Fruit fly (Drosophila melanogaster) whole organism, embryonic: ENCODE data around the gene hyd.

Experiments used
- CG12942 ChIP-seq: fragments of 200-800 bp; sonication (Bioruptor generic); optimal IDR thresholded peaks from 3 replicates; lab custom pipeline; 2016; ENCODE audit warnings: missing biosample characterization, missing genetic modification characterization
- CG16863 ChIP-seq: fragments of 200-800 bp; sonication (Bioruptor generic); optimal IDR thresholded peaks from 3 replicates; lab custom pipeline; 2016; ENCODE audit warnings: missing biosample characterization, missing genetic modification characterization
- CG8290 ChIP-seq, 3 experiments: fragments of 200-800 bp; sonication (Bioruptor generic); optimal IDR thresholded peaks; 2 replicates each; lab custom pipeline; 2016 to 2019; ENCODE audit warnings: missing biosample characterization in 3 of 3, missing genetic modification characterization in 3 of 3, mild to moderate bottlenecking in 2 of 3, moderate library complexity in 1 of 3
- CTCF ChIP-seq: fragments of 200-800 bp; sonication (Bioruptor generic); optimal IDR thresholded peaks from 2 replicates; lab custom pipeline; 2017; ENCODE audit warnings: missing biosample characterization, mild to moderate bottlenecking, missing genetic modification characterization, moderate library complexity
- Dfd ChIP-seq, 2 experiments: fragments of >200 bp; optimal IDR thresholded peaks; 2 replicates each; lab custom pipeline; 2017; ENCODE audit warnings: missing biosample characterization in 2 of 2, missing genetic modification characterization in 2 of 2
- Dp ChIP-seq: fragments of 200-800 bp; sonication (Bioruptor generic); optimal IDR thresholded peaks from 2 replicates; lab custom pipeline; 2018; ENCODE audit warnings: missing biosample characterization, mild to moderate bottlenecking, missing genetic modification characterization, moderate library complexity
- Poxn ChIP-seq: fragments of 200-800 bp; sonication (Bioruptor generic); IDR thresholded peaks from 2 replicates; pipeline ENCODE4 v1.3.6; 2022; ENCODE audit warnings: missing biosample characterization, missing genetic modification characterization
- Sox102F ChIP-seq: fragments of 200-800 bp; sonication (Bioruptor generic); optimal IDR thresholded peaks from 2 replicates; lab custom pipeline; 2018; ENCODE audit warnings: missing biosample characterization, mild to moderate bottlenecking, missing genetic modification characterization, moderate library complexity
- hb ChIP-seq: fragments of 200-800 bp; sonication (Bioruptor generic); IDR thresholded peaks from 3 replicates; pipeline ENCODE4 v1.3.6; 2022; ENCODE audit warnings: missing biosample characterization, missing genetic modification characterization; ENCODE audit not compliant: partially characterized antibody
- pzg ChIP-seq: fragments of 200-800 bp; sonication (Bioruptor generic); optimal IDR thresholded peaks from 3 replicates; lab custom pipeline; 2018; ENCODE audit warnings: missing biosample characterization, mild to moderate bottlenecking, missing genetic modification characterization, moderate library complexity
- tup ChIP-seq: fragments of 200-800 bp; sonication (Bioruptor generic); optimal IDR thresholded peaks from 2 replicates; lab custom pipeline; 2016; ENCODE audit warnings: missing biosample characterization, mild to moderate bottlenecking, missing genetic modification characterization, moderate library complexity

dm6 chr3R:9747875-9747899 lies 22.3 kb upstream of the hyd start, which contains the start of gene PpD3:
- TF ChIP-seq Sox102F (GFP tag; lab: Kevin White, UChicago) (no peak), hb (GFP tag; lab: Robert Waterston, UW) (no peak), CG16863 (GFP tag; lab: Kevin White, UChicago) (no peak), Dp (GFP tag; lab: Kevin White, UChicago) (no peak), Dfd (GFP tag; optimal IDR thresholded peaks at IDR 0.05; lab: Kevin White, UChicago) (no peak), CG8290 (GFP tag; optimal IDR thresholded peaks at IDR 0.05; lab: Kevin White, UChicago) (no peak), CG8290 (tag; optimal IDR thresholded peaks at IDR 0.05; lab: Kevin White, UChicago) (no peak), CG12942 (GFP tag; lab: Kevin White, UChicago) (no peak), tup (GFP tag; lab: Kevin White, UChicago) (no peak), pzg (GFP tag; lab: Kevin White, UChicago) (no peak), CTCF (GFP tag; lab: Kevin White, UChicago) (no peak), Poxn (GFP tag; lab: Robert Waterston, UW) (no peak)
